Worm (Caenorhabditis elegans): ENCODE results near the gene tes-1.

ce11 chrIV:7414163-7414562, 37.1 kb downstream of the tes-1 start:
- TF ChIP-seq him-1 (tag; optimal IDR thresholded peaks at IDR 0.05) (no peak), W03F9.2 (tag; optimal IDR thresholded peaks at IDR 0.05) (no peak)
